Worm (Caenorhabditis elegans): ENCODE measurements around the gene dlc-4.
A peak's percentile ranks its signal among the peaks of the same experiment; 100 is the strongest.

Gene dlc-4

ce11 chrIV:16488921-16489320 is 45.9 kb downstream of the dlc-4 start, which contains the start of gene rho-1:
Gene rho-1, minus strand, starts transcription at chrIV:16489021.
- no peak for TF ChIP-seq unc-120 (tag; optimal IDR thresholded peaks at IDR 0.05; ENCODE audit: poor library complexity, severe bottlenecking)
- no peak for TF ChIP-seq nhr-76 (tag; optimal IDR thresholded peaks at IDR 0.05)
- no peak for TF ChIP-seq unc-62 (GFP tag; optimal IDR thresholded peaks at IDR 0.05)

- peak; percentile 32 for TF ChIP-seq ces-1 (GFP tag; optimal IDR thresholded peaks at IDR 0.05)
- TF ChIP-seq unc-62 (GFP tag; optimal IDR thresholded peaks at IDR 0.05): peak; percentile 15
- peak; percentile 4 for TF ChIP-seq nhr-2 (tag; optimal IDR thresholded peaks at IDR 0.05)
- peak; percentile 40 for TF ChIP-seq ceh-39 (tag; optimal IDR thresholded peaks at IDR 0.05)
- no peak for TF ChIP-seq nhr-28 (tag; optimal IDR thresholded peaks at IDR 0.05)
- TF ChIP-seq cnd-1 (tag; optimal IDR thresholded peaks at IDR 0.05): peak; percentile 41
Measured at ce11 chrIV:16489958-16490357, 46.9 kb downstream of the dlc-4 start.

ce11 chrIV:16491411-16492036 is 48.5 kb downstream of the dlc-4 start:
- TF ChIP-seq ceh-83 (GFP tag; optimal IDR thresholded peaks at IDR 0.05) (peak; percentile 38), elt-1 (tag; optimal IDR thresholded peaks at IDR 0.05; ENCODE audit: borderline replicate concordance, insufficient read depth) (no peak), flh-1 (GFP tag; optimal IDR thresholded peaks at IDR 0.05) (no peak), sem-2 (GFP tag; optimal IDR thresholded peaks at IDR 0.05) (peak; percentile 18), sptf-1 (tag; optimal IDR thresholded peaks at IDR 0.05) (peak; percentile 84), pha-4 (tag; optimal IDR thresholded peaks at IDR 0.05) (peak; percentile 85), unc-62 (GFP tag; optimal IDR thresholded peaks at IDR 0.05) (peak; percentile 19), nhr-12 (tag; optimal IDR thresholded peaks at IDR 0.05) (peak; percentile 94), ceh-43 (GFP tag; optimal IDR thresholded peaks at IDR 0.05) (no peak), lin-13 (tag; optimal IDR thresholded peaks at IDR 0.05) (peak; percentile 23), snpc-4 (tag; optimal IDR thresholded peaks at IDR 0.05) (no peak), zip-8 (tag; optimal IDR thresholded peaks at IDR 0.05) (no peak), ham-2 (GFP tag; optimal IDR thresholded peaks at IDR 0.05) (no peak), tbx-8 (GFP tag; optimal IDR thresholded peaks at IDR 0.05) (no peak), ztf-11 (tag; optimal IDR thresholded peaks at IDR 0.05) (peak; percentile 82), mls-2 (tag; optimal IDR thresholded peaks at IDR 0.05) (peak; percentile 49), hlh-1 (tag; optimal IDR thresholded peaks at IDR 0.05) (peak; percentile 44), bed-3 (GFP tag; optimal IDR thresholded peaks at IDR 0.05) (no peak), nhr-237 (tag; optimal IDR thresholded peaks at IDR 0.05) (peak; percentile 71), drap-1 (GFP tag; optimal IDR thresholded peaks at IDR 0.05) (peak; percentile 44), lsy-2 (tag; optimal IDR thresholded peaks at IDR 0.05) (peak; percentile 53), M03D4.4 (tag; optimal IDR thresholded peaks at IDR 0.05) (peak; percentile 77), cnd-1 (tag; optimal IDR thresholded peaks at IDR 0.05) (peak; percentile 68), mep-1 (tag; optimal IDR thresholded peaks at IDR 0.05) (peak; percentile 60), lin-32 (GFP tag; optimal IDR thresholded peaks at IDR 0.05) (no peak), mab-5 (tag; optimal IDR thresholded peaks at IDR 0.05) (no peak), unc-120 (tag; optimal IDR thresholded peaks at IDR 0.05; ENCODE audit: poor library complexity, severe bottlenecking) (peak; percentile 25), elt-3 (tag; optimal IDR thresholded peaks at IDR 0.05) (no peak), blmp-1 (tag; optimal IDR thresholded peaks at IDR 0.05) (no peak), ceh-39 (tag; optimal IDR thresholded peaks at IDR 0.05) (peak; percentile 38), nhr-76 (tag; optimal IDR thresholded peaks at IDR 0.05) (no peak), nhr-2 (tag; optimal IDR thresholded peaks at IDR 0.05) (peak; percentile 35), nhr-28 (tag; optimal IDR thresholded peaks at IDR 0.05) (no peak), unc-39 (tag; optimal IDR thresholded peaks at IDR 0.05) (no peak), ces-1 (GFP tag; optimal IDR thresholded peaks at IDR 0.05) (peak; percentile 60)

- TF ChIP-seq unc-62 (GFP tag; optimal IDR thresholded peaks at IDR 0.05): peak; percentile 83
- TF ChIP-seq unc-39 (tag; optimal IDR thresholded peaks at IDR 0.05): peak; percentile 36
- no peak for TF ChIP-seq snpc-4 (tag; optimal IDR thresholded peaks at IDR 0.05)
- TF ChIP-seq mls-2 (tag; optimal IDR thresholded peaks at IDR 0.05): peak; percentile 50
- TF ChIP-seq pha-4 (tag; optimal IDR thresholded peaks at IDR 0.05): peak; percentile 82
- TF ChIP-seq nhr-12 (tag; optimal IDR thresholded peaks at IDR 0.05): no peak
- peak; percentile 86 for TF ChIP-seq ztf-11 (tag; optimal IDR thresholded peaks at IDR 0.05)
- peak; percentile 47 for TF ChIP-seq M03D4.4 (tag; optimal IDR thresholded peaks at IDR 0.05)
- TF ChIP-seq ces-1 (GFP tag; optimal IDR thresholded peaks at IDR 0.05): peak; percentile 38
- peak; percentile 26 for TF ChIP-seq cnd-1 (tag; optimal IDR thresholded peaks at IDR 0.05)
- no peak for TF ChIP-seq ceh-39 (tag; optimal IDR thresholded peaks at IDR 0.05)
- TF ChIP-seq lsy-2 (tag; optimal IDR thresholded peaks at IDR 0.05): peak; percentile 68
- peak; percentile 86 for TF ChIP-seq unc-120 (tag; optimal IDR thresholded peaks at IDR 0.05; ENCODE audit: poor library complexity, severe bottlenecking)
- peak; percentile 92 for TF ChIP-seq ham-2 (GFP tag; optimal IDR thresholded peaks at IDR 0.05)
- peak; percentile 1 for TF ChIP-seq hlh-1 (tag; optimal IDR thresholded peaks at IDR 0.05)
- TF ChIP-seq mep-1 (tag; optimal IDR thresholded peaks at IDR 0.05): peak; percentile 77
- TF ChIP-seq sptf-1 (tag; optimal IDR thresholded peaks at IDR 0.05): peak; percentile 46
- no peak for TF ChIP-seq lin-32 (GFP tag; optimal IDR thresholded peaks at IDR 0.05)
- TF ChIP-seq ceh-83 (GFP tag; optimal IDR thresholded peaks at IDR 0.05): peak; percentile 24
- TF ChIP-seq drap-1 (GFP tag; optimal IDR thresholded peaks at IDR 0.05): peak; percentile 52
Measured at ce11 chrIV:16492327-16492726, 49.3 kb downstream of the dlc-4 start.

Measured in whole organism, mixed stage, embryonic.